Worm (Caenorhabditis elegans): ENCODE measurements around the gene M6.4.

- no peak for TF ChIP-seq pqm-1 (tag; optimal IDR thresholded peaks at IDR 0.05)
- no peak for TF ChIP-seq jun-1 (tag; optimal IDR thresholded peaks at IDR 0.05)
- no peak for TF ChIP-seq nhr-77 (tag; optimal IDR thresholded peaks at IDR 0.05)
- no peak for TF ChIP-seq zag-1 (tag; optimal IDR thresholded peaks at IDR 0.05)
- no peak for TF ChIP-seq nhr-85 (tag)
- TF ChIP-seq lsy-2 (tag; optimal IDR thresholded peaks at IDR 0.05), result no peak
Observed at ce11 chrX:680920-681319, 51.9 kb downstream of the M6.4 start, which contains the start of gene T19D7.7.
